Fruit fly (Drosophila melanogaster) whole organism, embryonic: ENCODE results near the gene barr.

ENCODE experiments used
- Ada2b ChIP-seq: fragments of 200-800 bp; sonication (Bioruptor generic); IDR thresholded peaks from 2 replicates; pipeline ENCODE4 v1.3.6; 2022; ENCODE audit warnings: missing biosample characterization, missing genetic modification characterization
- B-H1 ChIP-seq: fragments of 200-800 bp; sonication (Bioruptor generic); IDR thresholded peaks from 3 replicates; pipeline ENCODE4 v1.3.6; 2022; ENCODE audit warnings: missing biosample characterization, missing genetic modification characterization
- Bgb ChIP-seq: fragments of 200-800 bp; sonication (Bioruptor generic); IDR thresholded peaks from 2 replicates; pipeline ENCODE4 v1.3.6; 2022; ENCODE audit warnings: missing biosample characterization, missing genetic modification characterization; ENCODE audit not compliant: partially characterized antibody
- CG1024 ChIP-seq: fragments of 200-800 bp; sonication (Bioruptor generic); IDR thresholded peaks from 2 replicates; pipeline ENCODE4 v1.3.6; 2022; ENCODE audit warnings: missing biosample characterization, missing genetic modification characterization
- CG10267 ChIP-seq: fragments of 200-800 bp; sonication (Bioruptor generic); optimal IDR thresholded peaks from 2 replicates; lab custom pipeline; 2018; ENCODE audit warnings: missing biosample characterization, mild to moderate bottlenecking, missing genetic modification characterization, moderate library complexity
- CG11456 ChIP-seq: fragments of 200-800 bp; sonication (Bioruptor generic); IDR thresholded peaks from 3 replicates; pipeline ENCODE4 v1.3.6; 2022; ENCODE audit warnings: missing biosample characterization, missing genetic modification characterization
- CG12219 ChIP-seq: fragments of 200-800 bp; sonication (Bioruptor generic); optimal IDR thresholded peaks from 3 replicates; lab custom pipeline; 2018; ENCODE audit warnings: missing biosample characterization, mild to moderate bottlenecking, missing genetic modification characterization
- CG12299 ChIP-seq: fragments of 200-800 bp; sonication (Bioruptor generic); optimal IDR thresholded peaks from 2 replicates; lab custom pipeline; 2018; ENCODE audit warnings: missing biosample characterization, mild to moderate bottlenecking, missing genetic modification characterization
- CG15479 ChIP-seq: fragments of 200-800 bp; sonication (Bioruptor generic); optimal IDR thresholded peaks from 3 replicates; lab custom pipeline; 2019; ENCODE audit warnings: missing biosample characterization, mild to moderate bottlenecking, missing genetic modification characterization, moderate library complexity
- CG1647 ChIP-seq: fragments of 200-800 bp; sonication (Bioruptor generic); optimal IDR thresholded peaks from 3 replicates; lab custom pipeline; 2016; ENCODE audit warnings: missing biosample characterization, missing genetic modification characterization
- CG17912 ChIP-seq: fragments of 200-800 bp; sonication (Bioruptor generic); optimal IDR thresholded peaks from 2 replicates; lab custom pipeline; 2018; ENCODE audit warnings: missing biosample characterization, mild to moderate bottlenecking, missing genetic modification characterization
- CG2678 ChIP-seq: fragments of 200-800 bp; sonication (Bioruptor generic); optimal IDR thresholded peaks from 3 replicates; lab custom pipeline; 2019; ENCODE audit warnings: missing biosample characterization, mild to moderate bottlenecking, missing genetic modification characterization, moderate library complexity
- CG31224 ChIP-seq: fragments of 200-800 bp; sonication (Bioruptor generic); IDR thresholded peaks from 2 replicates; pipeline ENCODE4 v1.3.6; 2022; ENCODE audit warnings: missing biosample characterization, missing genetic modification characterization
- CG31388 ChIP-seq: fragments of 200-800 bp; sonication (Bioruptor generic); optimal IDR thresholded peaks from 2 replicates; lab custom pipeline; 2016; ENCODE audit warnings: missing biosample characterization, missing genetic modification characterization
- CG5953 ChIP-seq: fragments of 200-800 bp; sonication (Bioruptor generic); IDR thresholded peaks from 2 replicates; pipeline ENCODE4 v1.3.6; 2022; ENCODE audit warnings: missing biosample characterization, missing genetic modification characterization
- CG7372 ChIP-seq: fragments of 200-800 bp; sonication (Bioruptor generic); IDR thresholded peaks from 2 replicates; pipeline ENCODE4 v1.3.6; 2022; ENCODE audit warnings: missing biosample characterization, missing genetic modification characterization
- CG9797 ChIP-seq: fragments of 200-800 bp; sonication (Bioruptor generic); optimal IDR thresholded peaks from 3 replicates; lab custom pipeline; 2018; ENCODE audit warnings: missing biosample characterization, mild to moderate bottlenecking, missing genetic modification characterization
- Dek ChIP-seq: fragments of 200-800 bp; sonication (Bioruptor generic); optimal IDR thresholded peaks from 3 replicates; lab custom pipeline; 2019; ENCODE audit warnings: missing biosample characterization, mild to moderate bottlenecking, missing genetic modification characterization, moderate library complexity
- Dip2 ChIP-seq: fragments of 200-800 bp; sonication (Bioruptor generic); IDR thresholded peaks from 2 replicates; pipeline ENCODE4 v1.3.6; 2022; ENCODE audit warnings: missing biosample characterization, missing genetic modification characterization
- Dp ChIP-seq: fragments of 200-800 bp; sonication (Bioruptor generic); optimal IDR thresholded peaks from 2 replicates; lab custom pipeline; 2018; ENCODE audit warnings: missing biosample characterization, mild to moderate bottlenecking, missing genetic modification characterization, moderate library complexity
- Drgx ChIP-seq: fragments of 200-800 bp; sonication (Bioruptor generic); IDR thresholded peaks from 2 replicates; pipeline ENCODE4 v1.3.6; 2022; ENCODE audit warnings: missing biosample characterization, missing genetic modification characterization
- Ets65A ChIP-seq: fragments of 200-800 bp; sonication (Bioruptor generic); peaks from one replicate; lab custom pipeline; 2016; ENCODE audit warnings: missing biosample characterization, missing genetic modification characterization
- Ets97D ChIP-seq: fragments of 200-800 bp; sonication (Bioruptor generic); optimal IDR thresholded peaks from 3 replicates; lab custom pipeline; 2016; ENCODE audit warnings: missing biosample characterization, missing genetic modification characterization
- HHEX ChIP-seq: fragments of 200-800 bp; sonication (Bioruptor generic); optimal IDR thresholded peaks from 3 replicates; lab custom pipeline; 2017; ENCODE audit warnings: missing biosample characterization, mild to moderate bottlenecking, missing genetic modification characterization, missing genetic modification reagents
- Hand ChIP-seq: fragments of 200-800 bp; sonication (Bioruptor generic); optimal IDR thresholded peaks from 2 replicates; lab custom pipeline; 2017; ENCODE audit warnings: mild to moderate bottlenecking, missing biosample characterization, missing genetic modification reagents, missing genetic modification characterization
- HmgD ChIP-seq: fragments of 200-800 bp; sonication (Bioruptor generic); optimal IDR thresholded peaks from 3 replicates; lab custom pipeline; 2016; ENCODE audit warnings: missing biosample characterization, missing genetic modification characterization
- Jarid2 ChIP-seq: fragments of 200-800 bp; sonication (Bioruptor generic); optimal IDR thresholded peaks from 3 replicates; lab custom pipeline; 2017; ENCODE audit warnings: mild to moderate bottlenecking, missing biosample characterization, missing genetic modification reagents, missing genetic modification characterization
- NFAT ChIP-seq: fragments of 200-800 bp; sonication (Bioruptor generic); IDR thresholded peaks from 2 replicates; pipeline ENCODE4 v1.3.6; 2022; ENCODE audit warnings: missing biosample characterization, missing genetic modification characterization
- NfI ChIP-seq: fragments of 200-800 bp; sonication (Bioruptor generic); optimal IDR thresholded peaks from 3 replicates; lab custom pipeline; 2018; ENCODE audit warnings: missing biosample characterization, mild to moderate bottlenecking, missing genetic modification characterization, moderate library complexity
- PHDP ChIP-seq: fragments of 200-800 bp; sonication (Bioruptor generic); optimal IDR thresholded peaks from 3 replicates; lab custom pipeline; 2018; ENCODE audit warnings: missing biosample characterization, mild to moderate bottlenecking, missing genetic modification characterization, moderate library complexity
- TFAM ChIP-seq: fragments of 200-800 bp; sonication (Bioruptor generic); optimal IDR thresholded peaks from 2 replicates; lab custom pipeline; 2017; ENCODE audit warnings: missing biosample characterization, missing genetic modification characterization, inconsistent platforms
- Trl ChIP-seq, 3 experiments: fragments of >200 bp in 2 of 3; fragments of 200-800 bp in 1 of 3; sonication (Bioruptor generic) in 1 of 3; optimal IDR thresholded peaks; 2 replicates in 1 of 3; 3 replicates in 2 of 3; lab custom pipeline; 2016 to 2017; ENCODE audit warnings: missing biosample characterization in 1 of 3, missing genetic modification characterization in 1 of 3
- ab ChIP-seq: fragments of 200-800 bp; sonication (Bioruptor generic); optimal IDR thresholded peaks from 2 replicates; lab custom pipeline; 2016; ENCODE audit warnings: missing biosample characterization, missing genetic modification characterization
- caup ChIP-seq: fragments of 200-800 bp; sonication (Bioruptor generic); optimal IDR thresholded peaks from 3 replicates; lab custom pipeline; 2017; ENCODE audit warnings: missing biosample characterization, mild to moderate bottlenecking, missing genetic modification characterization, moderate library complexity; ENCODE audit not compliant: severe bottlenecking
- crc ChIP-seq: fragments of 200-800 bp; sonication (Bioruptor generic); optimal IDR thresholded peaks from 2 replicates; lab custom pipeline; 2016; ENCODE audit warnings: missing biosample characterization, missing genetic modification characterization
- dmrt99B ChIP-seq: fragments of 200-800 bp; sonication (Bioruptor generic); optimal IDR thresholded peaks from 2 replicates; lab custom pipeline; 2018; ENCODE audit warnings: missing biosample characterization, mild to moderate bottlenecking, missing genetic modification characterization, moderate library complexity
- ems ChIP-seq: fragments of 200-800 bp; sonication (Bioruptor generic); optimal IDR thresholded peaks from 3 replicates; lab custom pipeline; 2016; ENCODE audit warnings: missing biosample characterization, missing genetic modification characterization
- gro ChIP-seq: fragments of 200-800 bp; sonication (Bioruptor generic); optimal IDR thresholded peaks from 2 replicates; lab custom pipeline; 2016; ENCODE audit warnings: missing biosample characterization, missing genetic modification characterization
- gt ChIP-seq: fragments of 200-800 bp; sonication (Bioruptor generic); IDR thresholded peaks from 2 replicates; pipeline ENCODE4 v1.3.6; 2022; ENCODE audit warnings: missing biosample characterization, missing genetic modification characterization
- h ChIP-seq: fragments of >200 bp; optimal IDR thresholded peaks from 2 replicates; lab custom pipeline; 2017
- hkb ChIP-seq, 2 experiments: fragments of 200-800 bp in 1 of 2; fragments of >200 bp in 1 of 2; sonication (Bioruptor generic) in 1 of 2; IDR thresholded peaks in 1 of 2; optimal IDR thresholded peaks in 1 of 2; 2 replicates each; pipeline versions ENCODE4 v1.3.6 to Lab custom; 2017 to 2022; ENCODE audit warnings: missing biosample characterization in 1 of 2, missing genetic modification characterization in 1 of 2
- jumu ChIP-seq: fragments of 200-800 bp; sonication (Bioruptor generic); optimal IDR thresholded peaks from 3 replicates; lab custom pipeline; 2016; ENCODE audit warnings: missing biosample characterization, missing genetic modification characterization
- kni ChIP-seq: fragments of 200-800 bp; sonication (Bioruptor generic); optimal IDR thresholded peaks from 3 replicates; lab custom pipeline; 2017; ENCODE audit warnings: mild to moderate bottlenecking, missing biosample characterization, missing genetic modification reagents, missing genetic modification characterization
- peb ChIP-seq: fragments of 200-800 bp; sonication (Bioruptor generic); IDR thresholded peaks from 2 replicates; pipeline ENCODE4 v1.3.6; 2022; ENCODE audit warnings: missing biosample characterization, missing genetic modification characterization
- pho ChIP-seq: fragments of 200-800 bp; sonication (Bioruptor generic); optimal IDR thresholded peaks from 2 replicates; lab custom pipeline; 2016; ENCODE audit warnings: missing biosample characterization, missing genetic modification characterization
- sens-2 ChIP-seq: fragments of 200-800 bp; sonication (Bioruptor generic); IDR thresholded peaks from 2 replicates; pipeline ENCODE4 v1.3.6; 2022; ENCODE audit warnings: missing biosample characterization, missing genetic modification characterization
- sima ChIP-seq: fragments of 200-800 bp; sonication (Bioruptor generic); optimal IDR thresholded peaks from 2 replicates; lab custom pipeline; 2016; ENCODE audit warnings: missing biosample characterization, missing genetic modification characterization
- tin ChIP-seq: fragments of 200-800 bp; sonication (Bioruptor generic); optimal IDR thresholded peaks from 3 replicates; lab custom pipeline; 2016; ENCODE audit warnings: missing biosample characterization, missing genetic modification characterization
- yki ChIP-seq: fragments of >200 bp; optimal IDR thresholded peaks from 3 replicates; lab custom pipeline; 2018

barr gene

dm6 chr2L:20086295-20087096, 25.3 kb upstream of the barr start (continued):
- TF ChIP-seq CG15479 (GFP tag; lab: Kevin White, UChicago) (peak; percentile 89), sens-2 (GFP tag; lab: Robert Waterston, UW) (peak; percentile 82), TFAM (peak; percentile 48), CG7372 (peak; percentile 83), gt (peak; percentile 91), sima (GFP tag; lab: Kevin White, UChicago) (peak; percentile 58), CG10267 (tag; lab: Kevin White, UChicago) (peak; percentile 71), Dek (tag; lab: Kevin White, UChicago) (peak; percentile 77), CG11456 (peak; percentile 88), PHDP (tag; lab: Kevin White, UChicago) (peak; percentile 87), Bgb (GFP tag; lab: Robert Waterston, UW) (peak; percentile 52), B-H1 (GFP tag; lab: Robert Waterston, UW) (peak; percentile 83), CG12299 (tag; lab: Kevin White, UChicago) (peak; percentile 67), h (lab: Kevin White, UChicago) (no peak), kni (peak; percentile 88), CG12219 (GFP tag; lab: Kevin White, UChicago) (peak; percentile 78), caup (peak; percentile 74), Ets65A (GFP tag; lab: Kevin White, UChicago) (peak; percentile 91), HHEX (GFP tag; lab: Kevin White, UChicago) (peak; percentile 86), pho (peak; percentile 81), CG1024 (GFP tag; lab: Robert Waterston, UW) (peak; percentile 78), crc (GFP tag; lab: Kevin White, UChicago) (peak; percentile 58), dmrt99B (tag; lab: Kevin White, UChicago) (peak; percentile 88), CG17912 (GFP tag; lab: Kevin White, UChicago) (no peak), CG2678 (tag; lab: Kevin White, UChicago) (peak; percentile 87), Ada2b (peak; percentile 78), peb (GFP tag; lab: Robert Waterston, UW) (peak; percentile 75), NFAT (GFP tag; lab: Robert Waterston, UW) (peak; percentile 15; the same call in 1 of the 2 replicates), Trl (optimal IDR thresholded peaks at IDR 0.05; lab: Kevin White, UChicago) (no peak), Trl (GFP tag; optimal IDR thresholded peaks at IDR 0.05; lab: Kevin White, UChicago) (peak; percentile 81), yki (lab: Kevin White, UChicago) (no peak), CG5953 (GFP tag; lab: Robert Waterston, UW) (peak; percentile 83), CG31224 (GFP tag; lab: Robert Waterston, UW) (peak; percentile 18), HmgD (GFP tag; lab: Kevin White, UChicago) (peak; percentile 8), ems (GFP tag; lab: Kevin White, UChicago) (peak; percentile 75), tin (peak; percentile 78), jumu (GFP tag; lab: Kevin White, UChicago) (peak; percentile 76), hkb (optimal IDR thresholded peaks at IDR 0.05; lab: Kevin White, UChicago) (no peak), hkb (GFP tag; IDR thresholded peaks at IDR 0.05; lab: Robert Waterston, UW) (peak; percentile 91), CG1647 (peak; percentile 51), Drgx (peak; percentile 98), Hand (GFP tag; lab: Kevin White, UChicago) (peak; percentile 62), CG31388 (GFP tag; lab: Kevin White, UChicago) (no peak), NfI (GFP tag; lab: Kevin White, UChicago) (peak; percentile 78), Jarid2 (peak; percentile 63), ab (GFP tag; lab: Kevin White, UChicago) (no peak), Dp (GFP tag; lab: Kevin White, UChicago) (no peak), CG9797 (GFP tag; lab: Kevin White, UChicago) (peak; percentile 8), Dip2 (no peak; the same call in 1 of the 2 replicates), Ets97D (GFP tag; lab: Kevin White, UChicago) (peak; percentile 23), gro (peak; percentile 20)
